Worm (Caenorhabditis elegans) whole organism, L3 larva: ENCODE data around the gene pen-2.

ENCODE experiments used
- ZK546.5 ChIP-seq: sonication (generic microtip); optimal IDR thresholded peaks from 2 replicates; lab custom pipeline; 2017; ENCODE audit warnings: missing biosample characterization, missing genetic modification characterization
- ama-1 ChIP-seq: fragments of 150-350 bp; optimal IDR thresholded peaks from 2 replicates; lab custom pipeline; 2018
- ceh-16 ChIP-seq: sonication (generic microtip); optimal IDR thresholded peaks from 2 replicates; lab custom pipeline; 2017; ENCODE audit warnings: missing biosample characterization, missing genetic modification characterization
- ceh-28 ChIP-seq: fragments of 150-350 bp; optimal IDR thresholded peaks from 2 replicates; lab custom pipeline; 2014; ENCODE audit warnings: missing biosample characterization, missing genetic modification reagents, missing genetic modification characterization
- ceh-9 ChIP-seq: sonication (generic microtip); optimal IDR thresholded peaks from 2 replicates; lab custom pipeline; 2018; ENCODE audit warnings: missing biosample characterization, missing genetic modification characterization
- daf-12 ChIP-seq: fragments of 150-350 bp; optimal IDR thresholded peaks from 2 replicates; lab custom pipeline; 2014; ENCODE audit warnings: missing biosample characterization, missing genetic modification reagents, missing genetic modification characterization
- elt-2 ChIP-seq: sonication (generic microtip); optimal IDR thresholded peaks from 2 replicates; lab custom pipeline; 2016; ENCODE audit warnings: missing genetic modification reagents, mild to moderate bottlenecking, missing genetic modification characterization, missing compliant biosample characterization
- elt-3 ChIP-seq, 3 experiments: fragments of 150-350 bp in 1 of 3; sonication (generic microtip) in 2 of 3; optimal IDR thresholded peaks; 2 replicates in 2 of 3; 4 replicates in 1 of 3; lab custom pipeline; 2014 to 2017; ENCODE audit warnings: missing biosample characterization in 3 of 3, missing genetic modification characterization in 3 of 3
- eor-1 ChIP-seq, 2 experiments: fragments of 150-350 bp; optimal IDR thresholded peaks; 2 replicates each; lab custom pipeline; 2014 to 2018; ENCODE audit warnings: missing biosample characterization in 2 of 2, missing genetic modification characterization in 2 of 2
- fos-1 ChIP-seq: fragments of 150-350 bp; optimal IDR thresholded peaks from 2 replicates; lab custom pipeline; 2014; ENCODE audit warnings: missing biosample characterization, missing genetic modification characterization
- hmg-11 ChIP-seq: sonication (generic microtip); optimal IDR thresholded peaks from 2 replicates; lab custom pipeline; 2016; ENCODE audit warnings: missing genetic modification characterization, missing compliant biosample characterization
- jun-1 ChIP-seq: fragments of 150-350 bp; optimal IDR thresholded peaks from 2 replicates; lab custom pipeline; 2014; ENCODE audit warnings: missing biosample characterization, missing genetic modification reagents, missing genetic modification characterization
- lin-39 ChIP-seq: fragments of 150-350 bp; optimal IDR thresholded peaks from 2 replicates; lab custom pipeline; 2018; ENCODE audit warnings: missing biosample characterization, missing genetic modification reagents, missing genetic modification characterization
- lsy-12 ChIP-seq: sonication (generic microtip); optimal IDR thresholded peaks from 2 replicates; lab custom pipeline; 2016; ENCODE audit warnings: mild to moderate bottlenecking, missing genetic modification characterization, missing compliant biosample characterization
- mdl-1 ChIP-seq: fragments of 150-350 bp; optimal IDR thresholded peaks from 2 replicates; lab custom pipeline; 2014; ENCODE audit warnings: missing biosample characterization, missing genetic modification characterization
- mml-1 ChIP-seq: fragments of 150-350 bp; sonication (generic microtip); optimal IDR thresholded peaks from 3 replicates; lab custom pipeline; 2014; ENCODE audit warnings: missing biosample characterization, missing genetic modification characterization
- nfya-1 ChIP-seq: sonication (generic microtip); optimal IDR thresholded peaks from 2 replicates; lab custom pipeline; 2017; ENCODE audit warnings: missing genetic modification characterization, mild to moderate bottlenecking, missing compliant biosample characterization, antibody characterized with exemption, moderate library complexity; ENCODE audit not compliant: insufficient read depth
- nhr-11 ChIP-seq: fragments of 150-350 bp; optimal IDR thresholded peaks from 2 replicates; lab custom pipeline; 2014; ENCODE audit warnings: missing biosample characterization, missing genetic modification characterization
- nhr-12 ChIP-seq: fragments of 150-350 bp; optimal IDR thresholded peaks from 2 replicates; lab custom pipeline; 2014; ENCODE audit warnings: missing biosample characterization, missing genetic modification characterization
- nhr-237 ChIP-seq: fragments of 150-350 bp; optimal IDR thresholded peaks from 2 replicates; lab custom pipeline; 2014; ENCODE audit warnings: missing biosample characterization, missing genetic modification characterization
- nhr-28 ChIP-seq: fragments of 150-350 bp; optimal IDR thresholded peaks from 2 replicates; lab custom pipeline; 2014; ENCODE audit warnings: missing biosample characterization, missing genetic modification characterization
- nhr-43 ChIP-seq: sonication (generic microtip); optimal IDR thresholded peaks from 2 replicates; lab custom pipeline; 2016; ENCODE audit warnings: mild to moderate bottlenecking, missing genetic modification characterization, missing compliant biosample characterization; ENCODE audit not compliant: poor library complexity, severe bottlenecking
- nhr-67 ChIP-seq: fragments of 150-350 bp; optimal IDR thresholded peaks from 2 replicates; lab custom pipeline; 2014; ENCODE audit warnings: missing biosample characterization, missing genetic modification characterization
- nhr-76 ChIP-seq: fragments of 150-350 bp; sonication (generic microtip); optimal IDR thresholded peaks from 5 replicates; lab custom pipeline; 2014; ENCODE audit warnings: missing biosample characterization, missing genetic modification characterization
- nhr-77 ChIP-seq: fragments of 150-350 bp; optimal IDR thresholded peaks from 2 replicates; lab custom pipeline; 2014; ENCODE audit warnings: missing biosample characterization, missing genetic modification characterization
- pha-4 ChIP-seq: fragments of 150-350 bp; optimal IDR thresholded peaks from 2 replicates; lab custom pipeline; 2014; ENCODE audit warnings: missing biosample characterization, missing genetic modification reagents, missing genetic modification characterization
- pqm-1 ChIP-seq: fragments of 150-350 bp; optimal IDR thresholded peaks from 2 replicates; lab custom pipeline; 2017; ENCODE audit warnings: missing biosample characterization, missing genetic modification characterization, inconsistent platforms
- sea-2 ChIP-seq: fragments of 150-350 bp; sonication (generic microtip); optimal IDR thresholded peaks from 4 replicates; lab custom pipeline; 2014; ENCODE audit warnings: missing biosample characterization, missing genetic modification reagents, missing genetic modification characterization
- skn-1 ChIP-seq: fragments of 150-350 bp; optimal IDR thresholded peaks from 2 replicates; lab custom pipeline; 2014; ENCODE audit warnings: missing biosample characterization, missing genetic modification characterization
- snpc-4 ChIP-seq: fragments of 150-350 bp; optimal IDR thresholded peaks from 2 replicates; lab custom pipeline; 2014; ENCODE audit warnings: missing biosample characterization, missing genetic modification characterization
- unc-39 ChIP-seq: sonication (generic microtip); optimal IDR thresholded peaks from 4 replicates; lab custom pipeline; 2017; ENCODE audit warnings: missing biosample characterization, missing genetic modification characterization
- ztf-11 ChIP-seq: fragments of 150-350 bp; optimal IDR thresholded peaks from 2 replicates; lab custom pipeline; 2014; ENCODE audit warnings: missing biosample characterization, missing genetic modification characterization

The pen-2 gene

DNA sequence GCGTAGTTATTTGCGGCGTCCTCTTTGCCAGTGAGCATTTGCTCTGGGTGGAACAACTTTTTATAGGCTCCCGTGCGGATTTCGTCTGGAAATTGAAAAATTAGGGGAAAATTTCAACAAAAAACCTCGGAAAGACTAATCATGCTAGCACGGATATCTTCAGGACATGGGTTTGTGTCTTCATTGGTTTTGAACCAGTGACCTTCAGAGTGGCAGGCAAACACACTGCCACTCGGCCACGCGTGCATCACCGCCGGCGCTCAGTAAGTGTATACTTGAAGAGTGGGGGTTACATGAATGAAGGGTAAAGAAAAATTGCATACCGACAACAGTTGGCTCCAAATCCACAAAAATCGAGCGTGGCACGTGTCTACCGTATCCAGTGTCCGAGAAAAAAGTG lies 28.1 kb downstream of the pen-2 start (continued):
- TF ChIP-seq nhr-43 (tag; lab: Kevin White, UChicago) (peak; percentile 63), mdl-1 (tag; lab: Kevin White, UChicago) (no peak), nhr-77 (tag; lab: Kevin White, UChicago) (no peak), ztf-11 (tag; lab: Kevin White, UChicago) (no peak), unc-39 (tag; lab: Kevin White, UChicago) (no peak), ceh-16 (tag; lab: Kevin White, UChicago) (no peak)

DNA sequence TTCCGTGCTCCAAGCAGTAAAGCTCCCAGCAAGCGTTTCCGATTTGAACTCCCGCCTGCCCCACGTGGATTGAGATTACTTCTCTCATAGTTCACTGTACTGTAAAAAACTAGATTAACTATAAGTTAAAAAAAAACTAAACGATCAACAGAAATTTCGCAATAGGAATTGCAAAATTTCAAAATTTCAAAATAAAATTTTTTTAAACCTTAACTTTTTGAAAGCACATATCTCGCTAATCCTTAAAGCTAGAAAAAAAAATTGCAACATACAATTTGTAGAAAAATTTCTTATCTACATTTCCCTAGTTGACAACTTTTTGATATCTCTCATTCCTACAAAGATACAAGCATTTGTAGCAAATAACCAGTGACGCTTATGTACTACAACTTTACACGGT lies 28.6 kb downstream of the pen-2 start, which contains the start of gene tba-7:
Gene tba-7, minus strand, starts transcription at position 101 of the 400 bp plus-strand sequence.
- TF ChIP-seq hmg-11 (tag; lab: Kevin White, UChicago) (no peak), nhr-12 (tag; lab: Kevin White, UChicago) (no peak), ama-1 (lab: Kevin White, UChicago) (no peak), nhr-28 (tag; lab: Kevin White, UChicago) (no peak), jun-1 (tag; lab: Kevin White, UChicago) (no peak), pha-4 (tag; lab: Kevin White, UChicago) (no peak), snpc-4 (tag; lab: Kevin White, UChicago) (no peak), nhr-11 (no peak), sea-2 (GFP tag; lab: Kevin White, UChicago) (no peak), nfya-1 (tag; lab: Kevin White, UChicago) (no peak), skn-1 (tag; lab: Kevin White, UChicago) (no peak), nhr-67 (tag; lab: Kevin White, UChicago) (no peak), ceh-16 (tag; lab: Kevin White, UChicago) (no peak), mml-1 (tag; lab: Kevin White, UChicago) (no peak), nhr-237 (tag; lab: Kevin White, UChicago) (no peak), elt-2 (no peak), elt-3 (tag; optimal IDR thresholded peaks at IDR 0.05; lab: Kevin White, UChicago) (no peak)

- TF ChIP-seq nhr-76 (tag; lab: Kevin White, UChicago) (no peak), nhr-237 (tag; lab: Kevin White, UChicago) (no peak), snpc-4 (tag; lab: Kevin White, UChicago) (peak; percentile 89), lin-39 (no peak), sea-2 (GFP tag; lab: Kevin White, UChicago) (no peak), eor-1 (tag; optimal IDR thresholded peaks at IDR 0.05; lab: Kevin White, UChicago) (no peak), mml-1 (tag; lab: Kevin White, UChicago) (no peak), elt-2 (peak; percentile 58), pqm-1 (tag; lab: Kevin White, UChicago) (peak; percentile 28), pha-4 (tag; lab: Kevin White, UChicago) (peak; percentile 27), ama-1 (lab: Kevin White, UChicago) (peak; percentile 45), ceh-28 (peak; percentile 18)
These were observed 29.2 kb downstream of the pen-2 start for ce11 chrIII:11372199-11372938.

DNA sequence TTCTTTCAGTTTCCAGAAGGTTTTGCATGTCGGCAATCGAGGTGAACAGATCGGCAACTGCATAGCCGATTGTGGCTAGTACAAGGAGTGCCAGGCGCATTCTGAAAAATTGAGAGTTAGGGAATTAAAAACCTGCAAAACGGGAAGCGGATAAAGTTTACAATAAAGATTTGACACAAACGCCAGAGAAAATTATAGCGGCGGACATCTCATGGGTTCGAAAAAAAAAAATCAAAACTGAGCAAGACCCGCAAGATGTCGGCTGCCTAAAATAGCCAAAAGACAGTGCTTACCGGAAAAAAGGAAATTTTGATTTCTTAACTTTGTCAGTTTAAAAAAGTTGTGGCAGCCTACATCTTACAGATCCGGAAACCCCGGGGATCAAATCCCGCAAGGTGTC lies 34.8 kb downstream of the pen-2 start, which contains the start of gene dpy-18:
Gene dpy-18, minus strand, starts transcription at position 101 of the 400 bp plus-strand sequence.
- TF ChIP-seq nhr-237 (tag; lab: Kevin White, UChicago): no peak
- no peak for TF ChIP-seq nhr-28 (tag; lab: Kevin White, UChicago)
- TF ChIP-seq lsy-12: no peak
- no peak for TF ChIP-seq elt-2
- TF ChIP-seq ama-1 (lab: Kevin White, UChicago): no peak
- no peak for TF ChIP-seq ceh-9 (tag; lab: Kevin White, UChicago)
- no peak for TF ChIP-seq ztf-11 (tag; lab: Kevin White, UChicago)
- TF ChIP-seq nhr-77 (tag; lab: Kevin White, UChicago): no peak
- no peak for TF ChIP-seq daf-12 (tag; lab: Kevin White, UChicago)
- TF ChIP-seq pha-4 (tag; lab: Kevin White, UChicago): no peak
- TF ChIP-seq elt-3 (tag; optimal IDR thresholded peaks at IDR 0.05; lab: Kevin White, UChicago): no peak
- no peak for TF ChIP-seq fos-1 (tag; lab: Kevin White, UChicago)
- no peak for TF ChIP-seq ZK546.5 (tag; lab: Kevin White, UChicago)
- TF ChIP-seq skn-1 (tag; lab: Kevin White, UChicago): no peak
